Fruit fly (Drosophila melanogaster): ENCODE measurements around the gene CG10366.

Gene CG10366

DNA sequence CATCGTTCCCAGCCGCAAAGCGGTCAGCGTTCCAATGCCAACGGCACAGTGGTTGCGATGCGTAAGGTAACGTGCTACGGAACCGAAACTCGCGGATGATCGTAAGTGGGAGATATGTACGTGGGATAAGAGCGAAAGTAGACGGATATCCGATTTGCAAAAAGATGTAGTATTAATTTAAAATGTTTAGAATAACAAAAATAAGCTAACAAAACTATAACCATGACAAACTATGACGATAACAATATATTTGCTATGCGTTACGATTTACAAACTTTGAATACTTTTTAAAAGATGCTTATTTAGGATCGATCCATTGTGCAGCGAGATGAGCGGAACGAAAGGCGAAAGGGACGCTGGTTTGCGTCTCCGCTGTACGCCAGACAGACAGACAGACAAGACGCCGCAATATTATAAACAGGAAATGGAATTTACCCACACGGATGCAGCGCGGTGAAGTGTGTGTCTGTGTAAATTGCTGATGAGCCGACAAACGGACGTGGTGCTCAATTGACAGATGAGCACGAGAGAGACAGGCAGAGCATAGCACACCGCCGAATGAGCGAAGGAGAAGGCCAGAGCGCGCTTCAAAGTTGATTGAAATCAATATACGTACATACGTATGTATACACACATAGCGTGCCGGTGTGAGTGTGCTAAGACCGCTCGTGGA lies 8.3 kb upstream of the CG10366 start (continued):
- TF ChIP-seq inv (GFP tag; IDR thresholded peaks at IDR 0.05; ENCODE audit: partially characterized antibody) (no peak), CG6854 (GFP tag; optimal IDR thresholded peaks at IDR 0.05) (peak; percentile 91), gsb (GFP tag; IDR thresholded peaks at IDR 0.05) (peak; percentile 90), CG7271 (tag; optimal IDR thresholded peaks at IDR 0.05) (no peak), BtbVII (GFP tag; optimal IDR thresholded peaks at IDR 0.05) (peak; percentile 94), CG6765 (GFP tag; optimal IDR thresholded peaks at IDR 0.05) (peak; percentile 92), Jarid2 (GFP tag; optimal IDR thresholded peaks at IDR 0.05) (peak; percentile 81), Hr78 (GFP tag; optimal IDR thresholded peaks at IDR 0.05) (peak in 1 of 2 experiments; percentile 55), ham (GFP tag; IDR thresholded peaks at IDR 0.05) (peak; percentile 77), CG5953 (GFP tag; IDR thresholded peaks at IDR 0.05) (peak; percentile 70), jumu (GFP tag; optimal IDR thresholded peaks at IDR 0.05) (peak; percentile 97), CG13123 (GFP tag; optimal IDR thresholded peaks at IDR 0.05) (peak; percentile 93), vvl (GFP tag; IDR thresholded peaks at IDR 0.05) (peak; percentile 92), Hr3 (GFP tag; optimal IDR thresholded peaks at IDR 0.05) (peak; percentile 97), chn (GFP tag; optimal IDR thresholded peaks at IDR 0.05) (peak; percentile 98), en (GFP tag; optimal IDR thresholded peaks at IDR 0.05) (peak; percentile 94), Lpt (GFP tag; optimal IDR thresholded peaks at IDR 0.05) (no peak), CG12659 (GFP tag; optimal IDR thresholded peaks at IDR 0.05) (peak; percentile 97), jing (GFP tag; optimal IDR thresholded peaks at IDR 0.05) (peak; percentile 96), ATbp (GFP tag; optimal IDR thresholded peaks at IDR 0.05) (peak; percentile 88), mld (GFP tag; IDR thresholded peaks at IDR 0.05; ENCODE audit: partially characterized antibody) (no peak), gcm (GFP tag; optimal IDR thresholded peaks at IDR 0.05) (peak; percentile 85), grn (GFP tag; optimal IDR thresholded peaks at IDR 0.05) (peak; percentile 78), ab (GFP tag; optimal IDR thresholded peaks at IDR 0.05) (peak; percentile 54), CG31388 (GFP tag; optimal IDR thresholded peaks at IDR 0.05) (peak; percentile 88), Dref (GFP tag; IDR thresholded peaks at IDR 0.05) (peak; percentile 38; the same call in 1 of the 2 replicates), CG12104 (GFP tag; optimal IDR thresholded peaks at IDR 0.05) (peak; percentile 96), CG32767 (GFP tag; IDR thresholded peaks at IDR 0.05) (peak; percentile 59; the same call in 1 of the 2 replicates), Max (GFP tag; optimal IDR thresholded peaks at IDR 0.05) (peak; percentile 93), bowl (GFP tag; IDR thresholded peaks at IDR 0.05) (peak; percentile 47; the same call in 1 of the 2 replicates), CG31224 (GFP tag; IDR thresholded peaks at IDR 0.05) (peak; percentile 94), sim (GFP tag; IDR thresholded peaks at IDR 0.05) (0 out of 2 replicates have a peak, but pooled peaks have one; percentile 42), H2.0 (GFP tag; IDR thresholded peaks at IDR 0.05) (peak; percentile 90), Hr39 (optimal IDR thresholded peaks at IDR 0.05) (no peak), CG4404 (GFP tag; IDR thresholded peaks at IDR 0.05) (peak; percentile 95), CG11504 (tag; optimal IDR thresholded peaks at IDR 0.05) (peak; percentile 96), Ets65A (GFP tag) (peak; percentile 100), trh (GFP tag; optimal IDR thresholded peaks at IDR 0.05) (peak; percentile 96), CG13624 (GFP tag; optimal IDR thresholded peaks at IDR 0.05) (peak; percentile 98), CG32532 (GFP tag; IDR thresholded peaks at IDR 0.05) (peak; percentile 94), sima (GFP tag; optimal IDR thresholded peaks at IDR 0.05) (peak; percentile 89), Lim3 (GFP tag; IDR thresholded peaks at IDR 0.05) (peak; percentile 74; the same call in 1 of the 2 replicates), CG12744 (GFP tag; optimal IDR thresholded peaks at IDR 0.05) (peak; percentile 96), CG34422 (GFP tag; IDR thresholded peaks at IDR 0.05) (peak; percentile 91), D (optimal IDR thresholded peaks at IDR 0.05) (peak; percentile 69), D (GFP tag; optimal IDR thresholded peaks at IDR 0.05) (peak; percentile 92), sens (GFP tag) (peak; percentile 100), CG17328 (GFP tag; IDR thresholded peaks at IDR 0.05) (peak; percentile 85), CG17912 (GFP tag; optimal IDR thresholded peaks at IDR 0.05) (peak; percentile 62), abd-A (tag; optimal IDR thresholded peaks at IDR 0.05) (peak; percentile 90), NK7.1 (GFP tag; optimal IDR thresholded peaks at IDR 0.05) (peak; percentile 96)

Data from whole organism, embryonic.